Worm (Caenorhabditis elegans) whole organism, early embryonic: Measurements from ENCODE around the gene C50D2.10.

ENCODE experiments used
- B0310.2 ChIP-seq: sonication (generic microtip); optimal IDR thresholded peaks from 2 replicates; lab custom pipeline; 2016; ENCODE audit warnings: mild to moderate bottlenecking, missing genetic modification characterization, missing compliant biosample characterization
- F13C5.2 ChIP-seq: sonication (generic microtip); optimal IDR thresholded peaks from 2 replicates; lab custom pipeline; 2017; ENCODE audit warnings: mild to moderate bottlenecking, missing genetic modification characterization, inconsistent platforms, missing compliant biosample characterization
- aly-1 ChIP-seq: sonication (generic microtip); optimal IDR thresholded peaks from 2 replicates; lab custom pipeline; 2016; ENCODE audit warnings: missing genetic modification characterization, missing compliant biosample characterization
- ama-1 ChIP-seq: fragments of 150-350 bp; optimal IDR thresholded peaks from 2 replicates; lab custom pipeline; 2014
- ceh-13 ChIP-seq: fragments of 200-800 bp; sonication (Bioruptor generic); optimal IDR thresholded peaks from 2 replicates; lab custom pipeline; 2018; ENCODE audit warnings: mild to moderate bottlenecking, missing genetic modification characterization, missing compliant biosample characterization
- ceh-36 ChIP-seq: sonication (generic microtip); optimal IDR thresholded peaks from 2 replicates; lab custom pipeline; 2016; ENCODE audit warnings: missing genetic modification characterization, inconsistent platforms, missing compliant biosample characterization
- ets-7 ChIP-seq: sonication (generic microtip); optimal IDR thresholded peaks from 2 replicates; lab custom pipeline; 2016; ENCODE audit warnings: missing genotype, missing genetic modification characterization, missing compliant biosample characterization
- flt-1 ChIP-seq: fragments of 200-800 bp; sonication (Bioruptor generic); IDR thresholded peaks from 2 replicates; pipeline ENCODE4 v1.3.6; 2022; ENCODE audit warnings: missing genetic modification characterization, missing compliant biosample characterization
- hmbx-1 ChIP-seq: sonication (generic microtip); optimal IDR thresholded peaks from 2 replicates; lab custom pipeline; 2016; ENCODE audit warnings: mild to moderate bottlenecking, missing genetic modification characterization, missing compliant biosample characterization
- hmg-4 ChIP-seq: fragments of 200-800 bp; sonication (Bioruptor generic); optimal IDR thresholded peaks from 2 replicates; lab custom pipeline; 2018; ENCODE audit warnings: mild to moderate bottlenecking, missing genetic modification characterization, missing compliant biosample characterization
- hnd-1 ChIP-seq: sonication (generic microtip); optimal IDR thresholded peaks from 2 replicates; lab custom pipeline; 2016; ENCODE audit warnings: missing genetic modification characterization, missing compliant biosample characterization
- pes-1 ChIP-seq: fragments of 200-800 bp; sonication (Bioruptor generic); IDR thresholded peaks from 2 replicates; pipeline ENCODE4 v1.3.6; 2022; ENCODE audit warnings: missing genetic modification reagents, missing genetic modification characterization, missing compliant biosample characterization
- scrt-1 ChIP-seq: fragments of 200-800 bp; sonication (Bioruptor generic); IDR thresholded peaks from 2 replicates; pipeline ENCODE4 v1.3.6; 2022; ENCODE audit warnings: missing genetic modification characterization, missing compliant biosample characterization
- sea-1 ChIP-seq: fragments of 200-800 bp; sonication (Bioruptor generic); conservative IDR thresholded peaks from 2 replicates; pipeline ENCODE4 v1.3.6; 2022; ENCODE audit warnings: missing genetic modification characterization, missing compliant biosample characterization
- tbx-11 ChIP-seq: fragments of 200-800 bp; sonication (Bioruptor generic); IDR thresholded peaks from 2 replicates; pipeline ENCODE4 v1.3.6; 2022; ENCODE audit warnings: missing genetic modification characterization, missing compliant biosample characterization
- tbx-37 ChIP-seq: fragments of 200-800 bp; sonication (Bioruptor generic); conservative IDR thresholded peaks from 2 replicates; pipeline ENCODE4 v1.3.6; 2022; ENCODE audit warnings: missing genetic modification reagents, missing genetic modification characterization, missing compliant biosample characterization
- tra-4 ChIP-seq: sonication (generic microtip); optimal IDR thresholded peaks from 2 replicates; lab custom pipeline; 2017; ENCODE audit warnings: missing genetic modification characterization, missing compliant biosample characterization

C50D2.10 gene

ce11 chrII:73892-74291 is 25.0 kb upstream of the C50D2.10 start:
- TF ChIP-seq ceh-36 (tag; lab: Kevin White, UChicago): no peak
- no peak for TF ChIP-seq tra-4 (tag; lab: Kevin White, UChicago)
- TF ChIP-seq ceh-13: no peak
- no peak for TF ChIP-seq scrt-1 (GFP tag; lab: Robert Waterston, UW)
- TF ChIP-seq B0310.2 (tag; lab: Kevin White, UChicago): no peak
- no peak for TF ChIP-seq tbx-37 (GFP tag; lab: Robert Waterston, UW)
- TF ChIP-seq hnd-1 (tag; lab: Kevin White, UChicago): no peak
- no peak for TF ChIP-seq aly-1 (tag; lab: Kevin White, UChicago)
- no peak for TF ChIP-seq hmbx-1
- TF ChIP-seq pes-1 (GFP tag; lab: Robert Waterston, UW): no peak
- no peak for TF ChIP-seq ama-1 (lab: Kevin White, UChicago)
- no peak for TF ChIP-seq tbx-11 (GFP tag; lab: Robert Waterston, UW)
- TF ChIP-seq hmg-4 (GFP tag; lab: Kevin White, UChicago): no peak

- TF ChIP-seq hnd-1 (tag; lab: Kevin White, UChicago): no peak
- TF ChIP-seq ceh-13: no peak
- no peak for TF ChIP-seq ets-7 (tag; lab: Kevin White, UChicago)
- no peak for TF ChIP-seq ceh-36 (tag; lab: Kevin White, UChicago)
- no peak for TF ChIP-seq tbx-37 (GFP tag; lab: Robert Waterston, UW)
- TF ChIP-seq B0310.2 (tag; lab: Kevin White, UChicago): no peak
- no peak for TF ChIP-seq scrt-1 (GFP tag; lab: Robert Waterston, UW)
- no peak for TF ChIP-seq tbx-11 (GFP tag; lab: Robert Waterston, UW)
- no peak for TF ChIP-seq tra-4 (tag; lab: Kevin White, UChicago)
- no peak for TF ChIP-seq aly-1 (tag; lab: Kevin White, UChicago)
- TF ChIP-seq ama-1 (lab: Kevin White, UChicago): no peak
- TF ChIP-seq hmg-4 (GFP tag; lab: Kevin White, UChicago): no peak
Observed at ce11 chrII:75831-76230, 23.1 kb upstream of the C50D2.10 start.

- TF ChIP-seq tra-4 (tag; lab: Kevin White, UChicago) (no peak), aly-1 (tag; lab: Kevin White, UChicago) (no peak), scrt-1 (GFP tag; lab: Robert Waterston, UW) (no peak), hnd-1 (tag; lab: Kevin White, UChicago) (no peak), B0310.2 (tag; lab: Kevin White, UChicago) (no peak), flt-1 (GFP tag; lab: Robert Waterston, UW) (no peak)
Observed at ce11 chrII:76662-77061, 22.3 kb upstream of the C50D2.10 start.

- TF ChIP-seq ceh-36 (tag; lab: Kevin White, UChicago) (no peak), scrt-1 (GFP tag; lab: Robert Waterston, UW) (no peak), ama-1 (lab: Kevin White, UChicago) (no peak), aly-1 (tag; lab: Kevin White, UChicago) (no peak), tbx-11 (GFP tag; lab: Robert Waterston, UW) (no peak), hmg-4 (GFP tag; lab: Kevin White, UChicago) (no peak), B0310.2 (tag; lab: Kevin White, UChicago) (no peak), pes-1 (GFP tag; lab: Robert Waterston, UW) (no peak), hnd-1 (tag; lab: Kevin White, UChicago) (no peak), hmbx-1 (no peak), ets-7 (tag; lab: Kevin White, UChicago) (no peak), tra-4 (tag; lab: Kevin White, UChicago) (no peak)
Observed at ce11 chrII:79166-79565, 19.8 kb upstream of the C50D2.10 start, which contains the start of gene C23H3.9. TSS of gene C23H3.9 (minus strand) at chrII:79266.

DNA sequence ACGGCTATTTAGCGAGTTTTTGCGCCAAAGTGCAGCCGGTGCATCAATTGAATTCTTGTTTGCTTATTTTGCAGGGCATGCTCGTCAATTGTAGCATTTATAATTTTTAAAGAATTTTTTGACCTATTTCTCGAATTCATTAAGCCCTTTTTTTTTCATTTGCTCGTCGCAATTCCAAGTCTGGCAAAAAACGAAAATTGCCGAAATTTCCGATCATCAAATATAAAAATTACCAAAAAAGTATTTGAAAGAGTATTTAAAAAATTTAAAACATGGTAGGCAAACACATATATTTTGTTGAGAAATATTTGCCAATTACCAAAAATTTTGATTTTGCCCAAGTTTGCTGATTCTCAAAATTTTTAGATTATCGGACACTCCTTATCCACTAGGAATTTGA is 14.8 kb upstream of the C50D2.10 start, which contains the start of gene C50D2.6:
C50D2.6 (plus strand) TSS at position 301 of the 400 bp plus-strand sequence.
- no peak for TF ChIP-seq aly-1 (tag; lab: Kevin White, UChicago)
- no peak for TF ChIP-seq hmg-4 (GFP tag; lab: Kevin White, UChicago)
- TF ChIP-seq F13C5.2 (tag; lab: Kevin White, UChicago): no peak

ce11 chrII:86794-87193 is 12.1 kb upstream of the C50D2.10 start:
- TF ChIP-seq ets-7 (tag; lab: Kevin White, UChicago) (no peak), ceh-36 (tag; lab: Kevin White, UChicago) (no peak), pes-1 (GFP tag; lab: Robert Waterston, UW) (no peak), B0310.2 (tag; lab: Kevin White, UChicago) (no peak), ama-1 (lab: Kevin White, UChicago) (no peak), flt-1 (GFP tag; lab: Robert Waterston, UW) (no peak), tbx-37 (GFP tag; lab: Robert Waterston, UW) (no peak), scrt-1 (GFP tag; lab: Robert Waterston, UW) (no peak), hmbx-1 (no peak), ceh-13 (no peak), sea-1 (no peak), aly-1 (tag; lab: Kevin White, UChicago) (no peak), hnd-1 (tag; lab: Kevin White, UChicago) (no peak), F13C5.2 (tag; lab: Kevin White, UChicago) (no peak), hmg-4 (GFP tag; lab: Kevin White, UChicago) (no peak), tbx-11 (GFP tag; lab: Robert Waterston, UW) (no peak), tra-4 (tag; lab: Kevin White, UChicago) (no peak)

DNA sequence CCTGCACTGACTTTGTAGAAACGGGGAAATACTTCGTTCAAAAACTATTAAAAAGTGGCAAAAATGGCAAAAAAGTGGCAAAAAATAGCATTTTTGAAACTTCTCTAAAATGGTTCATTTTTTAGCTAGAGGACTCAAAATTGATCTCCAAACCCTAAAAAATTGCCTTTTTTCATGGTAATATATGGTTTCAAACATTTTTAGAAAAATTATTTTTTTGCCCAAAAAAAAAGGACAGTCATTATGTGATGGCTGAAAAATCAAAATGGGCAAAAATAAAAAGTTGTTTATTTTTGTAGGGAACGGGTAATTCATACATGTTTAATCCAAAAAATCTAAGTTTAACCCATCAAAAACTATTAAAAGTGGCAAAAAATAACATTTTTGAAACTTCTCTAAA is 11.0 kb upstream of the C50D2.10 start:
- TF ChIP-seq B0310.2 (tag; lab: Kevin White, UChicago) (no peak), ets-7 (tag; lab: Kevin White, UChicago) (no peak), F13C5.2 (tag; lab: Kevin White, UChicago) (no peak), pes-1 (GFP tag; lab: Robert Waterston, UW) (no peak), scrt-1 (GFP tag; lab: Robert Waterston, UW) (no peak), hmbx-1 (no peak), ceh-13 (no peak), tbx-11 (GFP tag; lab: Robert Waterston, UW) (no peak), flt-1 (GFP tag; lab: Robert Waterston, UW) (no peak), ama-1 (lab: Kevin White, UChicago) (no peak), tbx-37 (GFP tag; lab: Robert Waterston, UW) (no peak), tra-4 (tag; lab: Kevin White, UChicago) (no peak), ceh-36 (tag; lab: Kevin White, UChicago) (no peak), hnd-1 (tag; lab: Kevin White, UChicago) (no peak), hmg-4 (GFP tag; lab: Kevin White, UChicago) (no peak), sea-1 (no peak), aly-1 (tag; lab: Kevin White, UChicago) (no peak)
